Fruit fly (Drosophila melanogaster) S2 (cell line): ENCODE data around the gene Mes2.

Experiments used
- CG8478 ChIP-seq: fragments of >200 bp; optimal IDR thresholded peaks from 2 replicates; lab custom pipeline; 2018
- CTCF ChIP-seq, 2 experiments: fragments of >200 bp; optimal IDR thresholded peaks; 2 replicates each; lab custom pipeline; 2018

Gene Mes2

DNA sequence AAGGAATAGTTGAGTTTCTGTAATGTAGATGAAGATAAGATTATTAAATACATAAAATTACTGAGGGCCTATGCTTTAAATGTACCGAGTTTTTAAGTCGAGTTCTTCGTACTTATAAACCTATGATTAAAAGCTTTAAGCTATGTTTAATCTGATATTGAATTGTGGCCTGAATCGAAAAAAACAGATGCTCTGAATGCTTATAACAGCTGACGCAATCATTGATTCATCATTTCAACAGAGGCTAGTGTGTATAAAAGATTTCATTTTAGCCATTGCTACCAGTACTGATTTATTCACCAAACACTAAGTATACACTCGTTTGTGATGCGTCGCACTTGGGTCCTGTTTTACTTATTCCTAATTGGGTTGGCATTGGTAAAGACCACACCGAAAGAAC, 41.9 kb downstream of the Mes2 start, which contains the start of gene CG32457:
CG32457 (plus strand) TSS at position 301 of the 400 bp plus-strand sequence.
- no peak for TF ChIP-seq CTCF (optimal IDR thresholded peaks at IDR 0.05; lab: Kevin White, UChicago)
- no peak for TF ChIP-seq CG8478 (lab: Kevin White, UChicago)

DNA sequence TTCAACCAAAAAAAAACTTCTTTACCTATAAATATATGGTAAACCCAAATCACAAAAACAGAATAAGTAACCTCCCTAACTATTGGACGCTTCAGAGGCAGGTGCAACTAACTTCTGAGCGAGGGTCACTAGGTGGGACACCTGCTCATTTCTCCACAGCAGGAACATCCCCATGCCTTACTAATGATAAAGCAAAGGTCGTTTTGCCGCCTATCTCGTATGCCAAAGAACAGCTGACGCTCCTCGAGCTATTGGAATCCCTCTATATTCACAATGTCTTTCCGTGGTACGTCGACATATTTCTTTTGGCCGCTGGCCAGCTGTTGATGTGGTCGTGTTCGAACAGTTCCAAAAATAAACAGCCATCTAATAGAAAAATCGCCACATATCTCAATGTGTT, 44.0 kb downstream of the Mes2 start:
- TF ChIP-seq CTCF (optimal IDR thresholded peaks at IDR 0.05; lab: Kevin White, UChicago) (no peak), CG8478 (lab: Kevin White, UChicago) (no peak)

DNA sequence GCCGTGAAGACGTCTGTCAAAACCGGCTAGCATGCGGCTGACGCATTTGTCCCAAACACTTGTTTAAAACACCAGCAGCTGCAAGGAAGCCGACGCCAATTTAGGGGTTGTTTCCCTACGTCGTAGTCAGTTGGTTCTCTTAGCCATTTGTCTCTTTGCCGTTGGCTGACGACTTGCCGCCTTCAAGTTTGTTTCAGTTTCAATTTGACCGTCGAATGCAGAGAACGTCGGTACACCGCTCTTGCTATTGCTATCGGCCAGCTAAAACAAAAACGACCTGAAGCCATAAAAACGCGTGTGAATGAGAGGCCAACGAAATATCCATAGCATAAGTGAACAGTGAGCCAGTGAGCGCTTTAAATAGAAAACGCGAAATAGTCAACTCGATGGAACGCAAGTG, 52.7 kb downstream of the Mes2 start, which contains the start of gene nrm:
nrm (plus strand) TSS at position 197 of the 400 bp plus-strand sequence.
- TF ChIP-seq CTCF (optimal IDR thresholded peaks at IDR 0.05; lab: Kevin White, UChicago) = no peak
- no peak for TF ChIP-seq CG8478 (lab: Kevin White, UChicago)
